Worm (Caenorhabditis elegans) whole organism, L4 larva: ENCODE measurements around the gene T10B10.4.

Experiments
- F26F4.8 ChIP-seq: fragments of 200-800 bp; sonication (Bioruptor generic); conservative IDR thresholded peaks from 2 replicates; pipeline ENCODE4 v1.3.6; 2022; ENCODE audit warnings: missing genetic modification characterization, missing compliant biosample characterization
- F44E2.7 ChIP-seq: fragments of 200-800 bp; sonication (Bioruptor generic); IDR thresholded peaks from 2 replicates; pipeline ENCODE4 v2.1.2; 2022; ENCODE audit warnings: missing genetic modification characterization, missing compliant biosample characterization
- Y48G9A.11 ChIP-seq: fragments of 200-800 bp; sonication (Bioruptor generic); IDR thresholded peaks from 2 replicates; pipeline ENCODE4 v1.3.6; 2022; ENCODE audit warnings: missing genetic modification reagents, missing genetic modification characterization, missing compliant biosample characterization
- ceh-32 ChIP-seq: sonication (generic microtip); optimal IDR thresholded peaks from 2 replicates; lab custom pipeline; 2016; ENCODE audit warnings: mild to moderate bottlenecking, missing genetic modification characterization, missing compliant biosample characterization; ENCODE audit not compliant: poor library complexity
- ceh-44 ChIP-seq: fragments of 200-800 bp; sonication (Bioruptor generic); IDR thresholded peaks from 2 replicates; pipeline ENCODE4 v1.3.6; 2022; ENCODE audit warnings: missing genetic modification reagents, missing genetic modification characterization, missing compliant biosample characterization
- ces-1 ChIP-seq: fragments of 150-350 bp; sonication (generic microtip); optimal IDR thresholded peaks from 4 replicates; lab custom pipeline; 2014; ENCODE audit warnings: missing biosample characterization, missing genetic modification reagents, missing genetic modification characterization
- cey-2 ChIP-seq: sonication (generic microtip); optimal IDR thresholded peaks from 3 replicates; lab custom pipeline; 2017; ENCODE audit warnings: missing genetic modification characterization, mild to moderate bottlenecking, missing compliant biosample characterization, antibody characterized with exemption, borderline replicate concordance; ENCODE audit not compliant: insufficient read depth
- ctbp-1 ChIP-seq: fragments of 200-800 bp; sonication (Bioruptor generic); IDR thresholded peaks from 2 replicates; pipeline ENCODE4 v1.3.6; 2022; ENCODE audit warnings: missing genetic modification reagents, missing genetic modification characterization, missing compliant biosample characterization
- daf-19 ChIP-seq: fragments of 200-800 bp; sonication (Bioruptor generic); conservative IDR thresholded peaks from 2 replicates; pipeline ENCODE4 v1.3.6; 2022; ENCODE audit warnings: missing genetic modification characterization, missing compliant biosample characterization
- dmd-6 ChIP-seq: fragments of 200-800 bp; sonication (Bioruptor generic); IDR thresholded peaks from 2 replicates; pipeline ENCODE4 v1.3.6; 2022; ENCODE audit warnings: missing genetic modification reagents, missing genetic modification characterization, missing compliant biosample characterization
- dmd-8 ChIP-seq: fragments of 200-800 bp; sonication (Bioruptor generic); IDR thresholded peaks from 2 replicates; pipeline ENCODE4 v1.3.6; 2022; ENCODE audit warnings: missing genetic modification characterization, missing compliant biosample characterization
- dve-1 ChIP-seq: sonication (generic microtip); optimal IDR thresholded peaks from 2 replicates; lab custom pipeline; 2017; ENCODE audit warnings: antibody characterized with exemption, mild to moderate bottlenecking, missing genetic modification characterization, missing compliant biosample characterization; ENCODE audit not compliant: insufficient read depth
- egl-43 ChIP-seq: fragments of 200-800 bp; sonication (Bioruptor generic); IDR thresholded peaks from 2 replicates; pipeline ENCODE4 v1.3.6; 2022; ENCODE audit warnings: missing genetic modification reagents, missing genetic modification characterization, missing compliant biosample characterization
- fkh-10 ChIP-seq: fragments of 150-350 bp; optimal IDR thresholded peaks from 2 replicates; lab custom pipeline; 2014; ENCODE audit warnings: missing biosample characterization, missing genetic modification reagents, missing genetic modification characterization
- hlh-11 ChIP-seq: fragments of 200-800 bp; sonication (Bioruptor generic); optimal IDR thresholded peaks from 2 replicates; lab custom pipeline; 2018; ENCODE audit warnings: mild to moderate bottlenecking, missing genetic modification characterization, missing compliant biosample characterization
- hlh-30 ChIP-seq: sonication (generic microtip); optimal IDR thresholded peaks from 2 replicates; lab custom pipeline; 2017; ENCODE audit warnings: antibody characterized with exemption, mild to moderate bottlenecking, missing genetic modification characterization, missing compliant biosample characterization; ENCODE audit not compliant: insufficient read depth
- lim-7 ChIP-seq: fragments of 200-800 bp; sonication (Bioruptor generic); IDR thresholded peaks from 2 replicates; pipeline ENCODE4 v1.3.6; 2022; ENCODE audit warnings: missing genetic modification characterization, missing compliant biosample characterization
- lin-1 ChIP-seq: fragments of 200-800 bp; sonication (Bioruptor generic); IDR thresholded peaks from 2 replicates; pipeline ENCODE4 v1.3.6; 2022; ENCODE audit warnings: missing genetic modification reagents, missing genetic modification characterization, missing compliant biosample characterization
- lin-15B ChIP-seq: fragments of 150-350 bp; sonication (generic microtip); optimal IDR thresholded peaks from 3 replicates; lab custom pipeline; 2014; ENCODE audit warnings: missing biosample characterization, missing genetic modification characterization
- lin-39 ChIP-seq: fragments of 150-350 bp; optimal IDR thresholded peaks from 2 replicates; lab custom pipeline; 2014; ENCODE audit warnings: missing biosample characterization, missing genetic modification reagents, missing genetic modification characterization
- lsy-2 ChIP-seq, 2 experiments: fragments of 150-350 bp in 1 of 2; sonication (generic microtip) in 1 of 2; optimal IDR thresholded peaks; 2 replicates each; lab custom pipeline; 2014 to 2017; ENCODE audit warnings: missing biosample characterization in 2 of 2, missing genetic modification characterization in 2 of 2
- madf-5 ChIP-seq, 2 experiments: fragments of 200-800 bp; sonication (Bioruptor generic); IDR thresholded peaks; 2 replicates each; pipeline ENCODE4 v1.3.6; 2022; ENCODE audit warnings: missing compliant biosample characterization in 2 of 2, missing genetic modification characterization in 2 of 2
- madf-9 ChIP-seq: fragments of 200-800 bp; sonication (Bioruptor generic); conservative IDR thresholded peaks from 2 replicates; pipeline ENCODE4 v1.3.6; 2022; ENCODE audit warnings: missing genetic modification reagents, missing genetic modification characterization, missing compliant biosample characterization
- mes-2 ChIP-seq: sonication (generic microtip); optimal IDR thresholded peaks from 2 replicates; lab custom pipeline; 2016; ENCODE audit warnings: missing genotype, mild to moderate bottlenecking, missing genetic modification characterization, missing compliant biosample characterization; ENCODE audit not compliant: poor library complexity, severe bottlenecking
- mxl-2 ChIP-seq: fragments of 200-800 bp; sonication (Bioruptor generic); conservative IDR thresholded peaks from 2 replicates; pipeline ENCODE4 v1.3.6; 2022; ENCODE audit warnings: missing genetic modification reagents, missing genetic modification characterization, missing compliant biosample characterization
- mxl-3 ChIP-seq: fragments of 200-800 bp; sonication (Bioruptor generic); optimal IDR thresholded peaks from 2 replicates; lab custom pipeline; 2018; ENCODE audit warnings: mild to moderate bottlenecking, missing genetic modification characterization, missing compliant biosample characterization
- nhr-111 ChIP-seq: fragments of 200-800 bp; sonication (Bioruptor generic); optimal IDR thresholded peaks from 2 replicates; lab custom pipeline; 2018; ENCODE audit warnings: mild to moderate bottlenecking, missing genetic modification characterization, missing compliant biosample characterization
- nhr-237 ChIP-seq: sonication (generic microtip); optimal IDR thresholded peaks from 2 replicates; lab custom pipeline; 2017; ENCODE audit warnings: missing biosample characterization, missing genetic modification characterization
- nhr-6 ChIP-seq: fragments of 150-350 bp; optimal IDR thresholded peaks from 2 replicates; lab custom pipeline; 2014; ENCODE audit warnings: missing biosample characterization, missing genetic modification characterization
- nhr-76 ChIP-seq: fragments of 150-350 bp; optimal IDR thresholded peaks from 2 replicates; lab custom pipeline; 2014; ENCODE audit warnings: missing biosample characterization, missing genetic modification characterization
- php-3 ChIP-seq: fragments of 200-800 bp; sonication (Bioruptor generic); IDR thresholded peaks from 2 replicates; pipeline ENCODE4 v1.3.6; 2022; ENCODE audit warnings: missing genetic modification reagents, missing genetic modification characterization, missing compliant biosample characterization
- pqm-1 ChIP-seq: sonication (generic microtip); optimal IDR thresholded peaks from 2 replicates; lab custom pipeline; 2017; ENCODE audit warnings: missing biosample characterization, missing genetic modification characterization
- saeg-2 ChIP-seq: fragments of 200-800 bp; sonication (Bioruptor generic); IDR thresholded peaks from 2 replicates; pipeline ENCODE4 v1.3.6; 2022; ENCODE audit warnings: missing genetic modification reagents, missing genetic modification characterization, missing compliant biosample characterization
- sdz-12 ChIP-seq: fragments of 200-800 bp; sonication (Bioruptor generic); optimal IDR thresholded peaks from 2 replicates; lab custom pipeline; 2018; ENCODE audit warnings: mild to moderate bottlenecking, missing genetic modification characterization, missing compliant biosample characterization
- set-16 ChIP-seq: fragments of 200-800 bp; sonication (Bioruptor generic); IDR thresholded peaks from 2 replicates; pipeline ENCODE4 v1.3.6; 2022; ENCODE audit warnings: missing genetic modification reagents, missing genetic modification characterization, missing compliant biosample characterization
- snpc-4 ChIP-seq: fragments of 150-350 bp; optimal IDR thresholded peaks from 2 replicates; lab custom pipeline; 2014; ENCODE audit warnings: missing biosample characterization, missing genetic modification characterization
- spr-1 ChIP-seq: sonication (generic microtip); optimal IDR thresholded peaks from 2 replicates; lab custom pipeline; 2016; ENCODE audit warnings: mild to moderate bottlenecking, missing genetic modification characterization, missing compliant biosample characterization
- spr-3 ChIP-seq: fragments of 200-800 bp; sonication (Bioruptor generic); optimal IDR thresholded peaks from 2 replicates; lab custom pipeline; 2018; ENCODE audit warnings: mild to moderate bottlenecking, missing genetic modification characterization, missing compliant biosample characterization
- tag-97 ChIP-seq: fragments of 200-800 bp; sonication (Bioruptor generic); IDR thresholded peaks from 2 replicates; pipeline ENCODE4 v1.3.6; 2022; ENCODE audit warnings: missing genetic modification characterization, missing compliant biosample characterization
- unc-130 ChIP-seq: sonication (generic microtip); optimal IDR thresholded peaks from 2 replicates; lab custom pipeline; 2016; ENCODE audit warnings: missing genetic modification reagents, missing genetic modification characterization, missing compliant biosample characterization
- unc-62 ChIP-seq, 3 experiments: fragments of 150-350 bp in 1 of 3; sonication (generic microtip); optimal IDR thresholded peaks in 2 of 3; peaks in 1 of 3; 1 replicate in 1 of 3; 2 replicates in 2 of 3; lab custom pipeline; 2014 to 2017; ENCODE audit warnings: missing biosample characterization in 3 of 3, missing genetic modification characterization in 3 of 3, missing genetic modification reagents in 3 of 3, missing genotype in 1 of 3

Gene T10B10.4

DNA sequence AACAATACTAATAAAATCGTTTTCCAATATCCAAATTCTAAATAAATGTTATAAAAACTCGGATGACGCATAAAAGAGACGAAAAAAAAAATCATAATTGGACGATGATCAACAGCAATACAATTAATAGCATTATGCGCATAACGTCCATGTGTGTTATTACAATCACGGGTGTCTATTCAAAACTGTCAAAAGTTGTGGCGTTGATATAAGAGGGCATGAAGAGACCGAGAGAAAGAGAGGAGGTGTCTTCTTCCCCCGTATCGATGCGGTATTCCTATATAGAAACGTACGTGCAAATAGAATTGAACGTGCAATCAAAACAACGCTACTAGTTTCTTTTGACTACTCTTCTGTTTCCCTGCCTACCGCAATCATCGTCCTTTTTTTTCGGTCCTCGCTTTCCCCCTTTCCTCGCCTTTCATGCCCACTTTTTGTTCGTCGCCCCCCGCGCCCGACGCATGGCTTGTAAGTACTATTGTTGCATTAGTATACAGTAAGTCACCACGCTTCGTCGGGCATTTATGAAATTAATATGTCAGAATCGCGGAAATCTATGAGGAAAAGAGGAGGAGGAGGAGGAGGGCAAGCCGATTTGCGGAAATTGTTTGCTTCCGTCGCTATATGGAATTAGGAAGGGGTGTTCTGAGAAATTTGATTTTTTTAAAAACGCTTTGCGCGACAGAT is 32.1 kb downstream of the T10B10.4 start (continued):
- no peak for TF ChIP-seq unc-130 (GFP tag; lab: Kevin White, UChicago)
- no peak for TF ChIP-seq spr-3 (GFP tag; lab: Kevin White, UChicago)
- TF ChIP-seq Y48G9A.11 = no peak
- no peak for TF ChIP-seq lin-39
- TF ChIP-seq lim-7 (GFP tag; lab: Robert Waterston, UW) = no peak
- no peak for TF ChIP-seq ctbp-1 (GFP tag; lab: Robert Waterston, UW)
- TF ChIP-seq nhr-6 = peak; percentile 0
- TF ChIP-seq lin-15B = no peak
- no peak for TF ChIP-seq spr-1 (tag; lab: Kevin White, UChicago)
- TF ChIP-seq egl-43 (GFP tag; lab: Robert Waterston, UW) = no peak
- peak; percentile 70 for TF ChIP-seq dmd-6 (GFP tag; lab: Robert Waterston, UW)
- no peak for TF ChIP-seq dmd-8
- no peak for TF ChIP-seq nhr-237 (tag; lab: Kevin White, UChicago)
- TF ChIP-seq php-3 (GFP tag; lab: Robert Waterston, UW) = no peak
- peak; percentile 26 for TF ChIP-seq mes-2 (tag; lab: Kevin White, UChicago)
- TF ChIP-seq lin-1 (GFP tag; lab: Robert Waterston, UW) = peak; percentile 42; the same call in 1 of the 2 replicates
- TF ChIP-seq madf-9 (GFP tag; lab: Robert Waterston, UW) = no peak
- no peak for TF ChIP-seq fkh-10 (GFP tag; lab: Kevin White, UChicago)
- TF ChIP-seq madf-5 (GFP tag; IDR thresholded peaks at IDR 0.05; lab: Robert Waterston, UW) = no peak
- TF ChIP-seq cey-2 (tag; lab: Kevin White, UChicago) = no peak
- no peak for TF ChIP-seq nhr-111 (GFP tag; lab: Kevin White, UChicago)
- no peak for TF ChIP-seq ceh-32
- TF ChIP-seq saeg-2 (GFP tag; lab: Robert Waterston, UW) = no peak
- no peak for TF ChIP-seq tag-97 (GFP tag; lab: Robert Waterston, UW)
- TF ChIP-seq mxl-2 (GFP tag; lab: Robert Waterston, UW) = no peak
- peak; percentile 79 for TF ChIP-seq mxl-3 (GFP tag; lab: Kevin White, UChicago)

DNA sequence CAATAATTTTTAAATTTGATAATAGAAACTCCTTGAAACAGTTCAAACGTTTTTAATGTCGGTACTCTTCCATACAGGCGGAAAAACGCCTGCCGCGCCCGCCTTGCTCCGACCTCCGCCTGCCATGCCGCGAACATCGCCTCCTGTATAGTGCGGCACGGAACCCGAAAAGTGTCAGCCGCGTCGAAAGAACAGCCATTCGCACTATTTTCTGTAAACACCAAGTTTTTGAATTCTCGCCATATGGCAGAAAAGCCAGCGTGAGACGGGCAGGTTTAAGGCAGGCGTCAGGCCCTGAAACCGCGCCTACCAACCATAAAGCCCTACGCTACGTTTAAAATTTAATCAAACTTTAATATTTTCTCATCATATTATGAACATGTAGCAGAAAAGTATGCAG is 32.9 kb downstream of the T10B10.4 start:
- TF ChIP-seq pqm-1 (tag; lab: Kevin White, UChicago) (no peak), F44E2.7 (no peak), mxl-3 (GFP tag; lab: Kevin White, UChicago) (no peak), ceh-44 (GFP tag; lab: Robert Waterston, UW) (no peak), dmd-6 (GFP tag; lab: Robert Waterston, UW) (no peak), dve-1 (tag; lab: Kevin White, UChicago) (no peak), set-16 (GFP tag; lab: Robert Waterston, UW) (peak; percentile 52), snpc-4 (tag; lab: Kevin White, UChicago) (peak; percentile 6)
- TF ChIP-seq, all 104 proteins: peak for 2

DNA sequence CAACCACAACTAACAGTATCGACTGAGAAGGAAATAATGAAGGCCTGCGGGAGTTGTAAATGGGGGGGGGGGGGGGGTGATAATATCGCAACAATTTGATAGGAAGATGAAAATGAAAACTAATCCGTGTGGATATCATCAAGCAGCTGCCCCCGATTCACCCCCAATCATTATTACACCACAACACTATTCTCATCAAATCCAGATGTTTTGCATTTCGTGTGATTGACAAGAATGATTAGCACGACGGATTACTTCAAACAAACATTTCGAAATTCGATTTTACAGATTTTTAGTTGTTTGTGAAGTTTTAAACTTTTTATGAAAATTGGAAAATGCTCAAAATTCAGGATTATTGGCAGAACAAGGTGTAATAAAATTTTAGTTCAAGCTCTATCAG is 34.2 kb downstream of the T10B10.4 start:
- TF ChIP-seq daf-19 (GFP tag; lab: Robert Waterston, UW) = no peak
- no peak for TF ChIP-seq F26F4.8 (GFP tag; lab: Robert Waterston, UW)
- TF ChIP-seq mxl-2 (GFP tag; lab: Robert Waterston, UW) = no peak

DNA sequence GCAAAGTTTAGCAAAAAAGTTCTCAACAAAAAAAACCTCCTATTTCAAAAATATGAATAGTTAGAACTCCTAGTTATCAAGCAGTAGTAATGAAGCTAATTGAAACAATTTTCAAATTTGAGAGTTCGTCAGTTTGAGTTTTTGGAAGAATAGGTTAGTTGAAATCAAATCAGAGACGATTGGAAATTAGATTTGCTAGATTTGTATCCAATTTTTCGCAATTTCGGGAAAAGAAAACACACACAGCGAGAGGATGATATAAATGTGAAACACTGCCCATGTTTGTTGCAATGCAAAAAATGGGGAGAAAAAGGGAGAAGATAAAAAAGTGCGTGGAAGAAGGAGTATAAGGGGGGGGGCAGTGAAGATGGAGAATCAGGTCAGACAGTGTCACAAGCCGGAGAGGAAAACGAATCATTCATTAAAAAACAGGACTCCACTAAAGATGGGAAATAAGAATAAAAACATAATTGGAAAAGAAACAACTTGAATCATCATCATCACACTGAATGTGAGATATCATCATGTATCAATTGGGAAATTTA is 35.3 kb downstream of the T10B10.4 start:
- TF ChIP-seq hlh-11 (tag; lab: Kevin White, UChicago) (peak; percentile 31), unc-62 (GFP tag; optimal IDR thresholded peaks at IDR 0.05 in 1 of 2; lab: Kevin White, UChicago) (peak in 1 of 2 experiments; percentile 35), unc-62 (tag; optimal IDR thresholded peaks at IDR 0.05; lab: Kevin White, UChicago) (no peak), hlh-30 (tag; lab: Kevin White, UChicago) (peak; percentile 40), nhr-76 (tag; lab: Kevin White, UChicago) (no peak), ces-1 (GFP tag; lab: Kevin White, UChicago) (peak; percentile 28), lsy-2 (tag; optimal IDR thresholded peaks at IDR 0.05; lab: Kevin White, UChicago) (peak in 1 of 2 experiments; percentile 11), sdz-12 (GFP tag; lab: Kevin White, UChicago) (no peak), mxl-3 (GFP tag; lab: Kevin White, UChicago) (peak; percentile 49)
